Worm (Caenorhabditis elegans): ENCODE data around the gene T12A7.2.

DNA sequence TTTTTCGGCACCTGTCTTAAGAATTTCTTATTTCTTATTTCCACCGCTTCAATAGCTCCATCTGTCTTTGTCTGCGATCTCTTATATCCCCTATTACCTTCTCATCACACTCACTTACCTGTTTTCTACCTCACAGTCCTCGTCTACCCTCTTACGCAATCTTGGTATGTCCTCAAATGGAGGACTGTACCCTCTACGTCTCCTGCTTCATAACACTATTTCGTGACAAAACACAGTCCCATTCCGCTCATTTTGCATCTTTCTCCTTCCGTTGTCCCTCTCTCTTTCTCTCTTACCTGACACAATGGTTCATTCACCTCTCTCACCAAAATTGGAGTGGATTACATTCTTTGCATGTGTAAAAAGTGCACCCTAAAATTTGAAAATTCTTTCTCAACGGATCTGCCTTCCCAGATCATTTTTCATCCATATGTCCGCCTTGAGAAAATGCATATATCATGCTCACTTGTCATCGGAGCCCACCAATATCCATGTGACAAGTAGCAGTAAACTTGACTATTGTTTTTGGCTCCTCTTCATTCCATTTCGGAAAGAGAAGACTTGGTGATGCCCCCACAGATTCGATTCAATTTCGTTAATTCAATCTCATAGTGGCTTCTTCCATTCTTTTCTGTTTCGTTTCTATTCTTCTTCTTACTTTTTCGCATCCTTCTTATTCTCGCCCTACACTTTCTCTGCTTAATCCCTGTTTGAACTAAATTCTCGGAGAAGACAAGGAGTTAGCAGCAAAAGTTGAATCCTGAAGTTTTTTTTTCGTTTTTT, 43.6 kb downstream of the T12A7.2 start:
- TF ChIP-seq tab-1 (GFP tag; IDR thresholded peaks at IDR 0.05), result no peak
- TF ChIP-seq ztf-29 (GFP tag; IDR thresholded peaks at IDR 0.05), result no peak
- no peak for TF ChIP-seq flt-1 (GFP tag; IDR thresholded peaks at IDR 0.05)
- TF ChIP-seq T22C8.4 (GFP tag; IDR thresholded peaks at IDR 0.05), result no peak
- TF ChIP-seq cog-1 (tag; optimal IDR thresholded peaks at IDR 0.05), result no peak

Data from whole organism, midembryonic.